Fruit fly (Drosophila melanogaster): ENCODE data around the gene CG33170.

- no peak for TF ChIP-seq h (optimal IDR thresholded peaks at IDR 0.05)
- TF ChIP-seq psq (optimal IDR thresholded peaks at IDR 0.05), result no peak
- no peak for TF ChIP-seq Sin3A (optimal IDR thresholded peaks at IDR 0.05)
- no peak for TF ChIP-seq insv (optimal IDR thresholded peaks at IDR 0.05)
Observed at dm6 chr3L:22821377-22821776, 43.0 kb upstream of the CG33170 start.
